Worm (Caenorhabditis elegans) whole organism, L3 larva: ENCODE data around the gene B0198.2.

Experiments
- ZK546.5 ChIP-seq: sonication (generic microtip); optimal IDR thresholded peaks from 2 replicates; lab custom pipeline; 2017; ENCODE audit warnings: missing biosample characterization, missing genetic modification characterization
- ama-1 ChIP-seq: fragments of 150-350 bp; optimal IDR thresholded peaks from 2 replicates; lab custom pipeline; 2018
- ceh-16 ChIP-seq: sonication (generic microtip); optimal IDR thresholded peaks from 2 replicates; lab custom pipeline; 2017; ENCODE audit warnings: missing biosample characterization, missing genetic modification characterization
- ceh-28 ChIP-seq: fragments of 150-350 bp; optimal IDR thresholded peaks from 2 replicates; lab custom pipeline; 2014; ENCODE audit warnings: missing biosample characterization, missing genetic modification reagents, missing genetic modification characterization
- ceh-9 ChIP-seq: sonication (generic microtip); optimal IDR thresholded peaks from 2 replicates; lab custom pipeline; 2018; ENCODE audit warnings: missing biosample characterization, missing genetic modification characterization
- daf-12 ChIP-seq: fragments of 150-350 bp; optimal IDR thresholded peaks from 2 replicates; lab custom pipeline; 2014; ENCODE audit warnings: missing biosample characterization, missing genetic modification reagents, missing genetic modification characterization
- egl-27 ChIP-seq: sonication (generic microtip); optimal IDR thresholded peaks from 4 replicates; lab custom pipeline; 2017; ENCODE audit warnings: missing biosample characterization, missing genetic modification reagents, missing genetic modification characterization
- egl-5 ChIP-seq: fragments of 150-350 bp; optimal IDR thresholded peaks from 2 replicates; lab custom pipeline; 2017; ENCODE audit warnings: missing biosample characterization, missing genetic modification reagents, missing genetic modification characterization, inconsistent platforms
- elt-2 ChIP-seq: sonication (generic microtip); optimal IDR thresholded peaks from 2 replicates; lab custom pipeline; 2016; ENCODE audit warnings: missing genetic modification reagents, mild to moderate bottlenecking, missing genetic modification characterization, missing compliant biosample characterization
- elt-3 ChIP-seq, 3 experiments: fragments of 150-350 bp in 1 of 3; sonication (generic microtip) in 2 of 3; optimal IDR thresholded peaks; 2 replicates in 2 of 3; 4 replicates in 1 of 3; lab custom pipeline; 2014 to 2017; ENCODE audit warnings: missing biosample characterization in 3 of 3, missing genetic modification characterization in 3 of 3
- eor-1 ChIP-seq, 2 experiments: fragments of 150-350 bp; optimal IDR thresholded peaks; 2 replicates each; lab custom pipeline; 2014 to 2018; ENCODE audit warnings: missing biosample characterization in 2 of 2, missing genetic modification characterization in 2 of 2
- fkh-10 ChIP-seq: sonication (generic microtip); optimal IDR thresholded peaks from 2 replicates; lab custom pipeline; 2017; ENCODE audit warnings: missing biosample characterization, missing genetic modification reagents, missing genetic modification characterization
- fos-1 ChIP-seq: fragments of 150-350 bp; optimal IDR thresholded peaks from 2 replicates; lab custom pipeline; 2014; ENCODE audit warnings: missing biosample characterization, missing genetic modification characterization
- hmg-11 ChIP-seq: sonication (generic microtip); optimal IDR thresholded peaks from 2 replicates; lab custom pipeline; 2016; ENCODE audit warnings: missing genetic modification characterization, missing compliant biosample characterization
- jun-1 ChIP-seq: fragments of 150-350 bp; optimal IDR thresholded peaks from 2 replicates; lab custom pipeline; 2014; ENCODE audit warnings: missing biosample characterization, missing genetic modification reagents, missing genetic modification characterization
- lin-15B ChIP-seq: fragments of 150-350 bp; optimal IDR thresholded peaks from 2 replicates; lab custom pipeline; 2014; ENCODE audit warnings: missing biosample characterization, missing genetic modification characterization
- lin-39 ChIP-seq: fragments of 150-350 bp; optimal IDR thresholded peaks from 2 replicates; lab custom pipeline; 2018; ENCODE audit warnings: missing biosample characterization, missing genetic modification reagents, missing genetic modification characterization
- lsy-12 ChIP-seq: sonication (generic microtip); optimal IDR thresholded peaks from 2 replicates; lab custom pipeline; 2016; ENCODE audit warnings: mild to moderate bottlenecking, missing genetic modification characterization, missing compliant biosample characterization
- mdl-1 ChIP-seq: fragments of 150-350 bp; optimal IDR thresholded peaks from 2 replicates; lab custom pipeline; 2014; ENCODE audit warnings: missing biosample characterization, missing genetic modification characterization
- nfya-1 ChIP-seq: sonication (generic microtip); optimal IDR thresholded peaks from 2 replicates; lab custom pipeline; 2017; ENCODE audit warnings: missing genetic modification characterization, mild to moderate bottlenecking, missing compliant biosample characterization, antibody characterized with exemption, moderate library complexity; ENCODE audit not compliant: insufficient read depth
- nhr-11 ChIP-seq: fragments of 150-350 bp; optimal IDR thresholded peaks from 2 replicates; lab custom pipeline; 2014; ENCODE audit warnings: missing biosample characterization, missing genetic modification characterization
- nhr-12 ChIP-seq: fragments of 150-350 bp; optimal IDR thresholded peaks from 2 replicates; lab custom pipeline; 2014; ENCODE audit warnings: missing biosample characterization, missing genetic modification characterization
- nhr-23 ChIP-seq: fragments of 150-350 bp; optimal IDR thresholded peaks from 2 replicates; lab custom pipeline; 2014; ENCODE audit warnings: missing biosample characterization, missing genetic modification reagents, missing genetic modification characterization
- nhr-237 ChIP-seq: fragments of 150-350 bp; optimal IDR thresholded peaks from 2 replicates; lab custom pipeline; 2014; ENCODE audit warnings: missing biosample characterization, missing genetic modification characterization
- nhr-25 ChIP-seq: sonication (generic microtip); optimal IDR thresholded peaks from 2 replicates; lab custom pipeline; 2017; ENCODE audit warnings: missing biosample characterization, missing genetic modification characterization
- nhr-43 ChIP-seq: sonication (generic microtip); optimal IDR thresholded peaks from 2 replicates; lab custom pipeline; 2016; ENCODE audit warnings: mild to moderate bottlenecking, missing genetic modification characterization, missing compliant biosample characterization; ENCODE audit not compliant: poor library complexity, severe bottlenecking
- nhr-67 ChIP-seq: fragments of 150-350 bp; optimal IDR thresholded peaks from 2 replicates; lab custom pipeline; 2014; ENCODE audit warnings: missing biosample characterization, missing genetic modification characterization
- nhr-76 ChIP-seq: fragments of 150-350 bp; sonication (generic microtip); optimal IDR thresholded peaks from 5 replicates; lab custom pipeline; 2014; ENCODE audit warnings: missing biosample characterization, missing genetic modification characterization
- pha-4 ChIP-seq: fragments of 150-350 bp; optimal IDR thresholded peaks from 2 replicates; lab custom pipeline; 2014; ENCODE audit warnings: missing biosample characterization, missing genetic modification reagents, missing genetic modification characterization
- pqm-1 ChIP-seq: fragments of 150-350 bp; optimal IDR thresholded peaks from 2 replicates; lab custom pipeline; 2017; ENCODE audit warnings: missing biosample characterization, missing genetic modification characterization, inconsistent platforms
- sea-2 ChIP-seq: fragments of 150-350 bp; sonication (generic microtip); optimal IDR thresholded peaks from 4 replicates; lab custom pipeline; 2014; ENCODE audit warnings: missing biosample characterization, missing genetic modification reagents, missing genetic modification characterization
- skn-1 ChIP-seq: fragments of 150-350 bp; optimal IDR thresholded peaks from 2 replicates; lab custom pipeline; 2014; ENCODE audit warnings: missing biosample characterization, missing genetic modification characterization
- snpc-4 ChIP-seq: fragments of 150-350 bp; optimal IDR thresholded peaks from 2 replicates; lab custom pipeline; 2014; ENCODE audit warnings: missing biosample characterization, missing genetic modification characterization
- tbx-2 ChIP-seq: sonication (generic microtip); optimal IDR thresholded peaks from 2 replicates; lab custom pipeline; 2016; ENCODE audit warnings: mild to moderate bottlenecking, missing genetic modification characterization, missing compliant biosample characterization
- unc-62 ChIP-seq: fragments of 150-350 bp; sonication (generic microtip); optimal IDR thresholded peaks from 4 replicates; lab custom pipeline; 2014; ENCODE audit warnings: missing biosample characterization, missing genetic modification reagents, missing genetic modification characterization
- zag-1 ChIP-seq: fragments of 150-350 bp; optimal IDR thresholded peaks from 2 replicates; lab custom pipeline; 2014; ENCODE audit warnings: missing biosample characterization, missing genetic modification characterization
- ztf-4 ChIP-seq: fragments of 150-350 bp; optimal IDR thresholded peaks from 2 replicates; lab custom pipeline; 2014; ENCODE audit warnings: missing biosample characterization, missing genetic modification characterization

The B0198.2 gene

ce11 chrX:12003969-12004368 lies 21.6 kb upstream of the B0198.2 start:
- TF ChIP-seq egl-27 (no peak), fos-1 (tag; lab: Kevin White, UChicago) (no peak), elt-2 (tag; lab: Kevin White, UChicago) (peak; percentile 35), snpc-4 (no peak), pqm-1 (peak; percentile 2), nfya-1 (tag; lab: Kevin White, UChicago) (no peak), fkh-10 (no peak), ceh-9 (no peak)

DNA sequence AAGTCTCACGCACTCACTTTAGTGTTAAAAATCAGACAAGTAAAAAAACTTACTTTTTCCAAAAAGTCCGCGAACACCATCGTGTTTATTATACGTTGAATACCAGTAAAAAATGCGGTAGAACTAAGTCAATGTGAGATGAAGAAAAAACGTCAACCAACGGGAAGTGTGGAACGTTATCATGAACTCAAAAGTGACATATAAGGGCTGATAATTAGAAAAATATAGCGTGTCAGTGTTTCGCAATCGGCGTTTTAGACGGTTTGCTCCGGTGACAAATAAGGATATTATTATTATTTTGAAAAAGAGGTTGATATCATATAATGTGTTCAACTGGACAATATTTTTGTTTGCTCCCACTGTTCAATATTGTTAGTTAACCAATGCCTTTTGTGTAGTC lies 20.6 kb upstream of the B0198.2 start:
- no peak for TF ChIP-seq nfya-1 (tag; lab: Kevin White, UChicago)
- TF ChIP-seq lin-39 (tag; lab: Kevin White, UChicago): no peak
- TF ChIP-seq jun-1 (tag; lab: Kevin White, UChicago): peak; percentile 1
- peak; percentile 70 for TF ChIP-seq elt-2 (tag; lab: Kevin White, UChicago)
- TF ChIP-seq ZK546.5 (tag; lab: Kevin White, UChicago): no peak
- TF ChIP-seq pqm-1: peak; percentile 40
- no peak for TF ChIP-seq ama-1 (lab: Kevin White, UChicago)
- TF ChIP-seq nhr-12 (tag; lab: Kevin White, UChicago): no peak
- no peak for TF ChIP-seq nhr-237 (tag; lab: Kevin White, UChicago)
- TF ChIP-seq, all 47 proteins: peak for 3

DNA sequence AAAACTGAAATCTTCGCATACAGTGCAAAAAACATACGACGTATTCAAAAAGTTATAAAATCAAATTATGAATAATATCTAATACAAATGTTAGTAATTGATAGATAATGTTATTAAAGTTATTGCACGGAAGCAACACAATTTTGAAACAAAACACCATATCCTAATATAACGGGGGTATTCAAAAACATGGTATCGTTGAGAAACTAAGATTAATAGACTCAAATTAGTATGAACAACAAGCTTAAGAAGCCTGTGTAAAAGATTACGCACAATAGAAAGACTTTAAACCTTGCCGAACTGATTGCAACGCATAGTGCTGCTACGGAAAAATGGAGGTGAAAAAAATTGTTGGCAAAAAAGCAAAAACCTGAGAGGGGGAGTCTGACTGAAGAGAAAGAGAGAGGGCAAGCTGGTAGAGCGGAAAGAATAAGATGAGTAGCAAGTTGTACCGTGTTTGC lies 20.0 kb upstream of the B0198.2 start, which contains the start of gene sma-5:
sma-5 (minus strand) TSS at position 51 of the 461 bp plus-strand sequence.
- TF ChIP-seq zag-1 (no peak), elt-3 (tag; optimal IDR thresholded peaks at IDR 0.05; lab: Kevin White, UChicago) (no peak), ceh-9 (no peak), ceh-28 (tag; lab: Kevin White, UChicago) (no peak), mdl-1 (tag; lab: Kevin White, UChicago) (no peak), lin-15B (tag; lab: Kevin White, UChicago) (no peak), sea-2 (GFP tag; lab: Kevin White, UChicago) (no peak), fos-1 (tag; lab: Kevin White, UChicago) (no peak), hmg-11 (no peak), lin-39 (tag; lab: Kevin White, UChicago) (no peak), nhr-43 (tag; lab: Kevin White, UChicago) (no peak), pqm-1 (no peak), ceh-16 (no peak)
- TF ChIP-seq, all 47 proteins: peak for 0

- TF ChIP-seq snpc-4: no peak
- TF ChIP-seq elt-2 (tag; lab: Kevin White, UChicago): peak; percentile 8
- no peak for TF ChIP-seq unc-62 (GFP tag; lab: Kevin White, UChicago)
Measured at ce11 chrX:12006470-12006869, 19.1 kb upstream of the B0198.2 start.

DNA sequence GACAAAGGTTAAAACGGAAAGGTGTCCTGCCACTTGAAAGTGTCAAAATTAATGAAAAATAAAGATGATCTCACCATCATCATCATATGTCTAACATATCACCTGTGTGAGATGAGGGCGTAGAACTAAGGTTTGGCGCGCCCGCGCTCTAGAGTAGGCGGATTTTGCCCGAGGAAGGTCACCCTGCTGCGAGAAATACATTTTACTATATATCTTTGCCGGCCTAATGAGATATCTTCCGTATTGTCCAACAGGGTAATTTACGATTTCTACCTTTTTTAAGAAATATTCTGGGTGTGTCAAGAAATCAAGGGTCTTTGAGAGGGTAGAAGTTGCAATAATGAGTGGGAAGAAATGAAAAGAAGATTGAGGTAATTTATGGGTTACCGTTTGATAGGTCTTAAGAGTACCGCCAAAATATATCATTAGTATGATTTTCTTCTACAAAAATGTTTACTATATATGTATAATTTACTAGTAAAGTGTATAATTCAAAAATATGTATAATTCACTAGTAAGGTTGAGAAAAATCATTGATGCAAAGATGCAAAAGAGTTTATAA lies 17.6 kb upstream of the B0198.2 start:
- TF ChIP-seq nhr-237 (tag; lab: Kevin White, UChicago) (no peak), nhr-25 (tag; lab: Kevin White, UChicago) (peak; percentile 29)
- TF ChIP-seq, all 47 proteins: peak for 1

ce11 chrX:12017908-12018479 lies 7.5 kb upstream of the B0198.2 start, which contains the start of the genes nmat-1 and ucr-2.1:
TSS of gene nmat-1 (minus strand) at chrX:12018043.
TSS of gene ucr-2.1 (plus strand) at chrX:12018429.
- TF ChIP-seq lsy-12 (no peak), snpc-4 (peak; percentile 82), egl-27 (no peak), hmg-11 (peak; percentile 90), pha-4 (tag; lab: Kevin White, UChicago) (peak; percentile 92), elt-2 (tag; lab: Kevin White, UChicago) (peak; percentile 83), nhr-25 (tag; lab: Kevin White, UChicago) (peak; percentile 93), nhr-43 (tag; lab: Kevin White, UChicago) (peak; percentile 69), jun-1 (tag; lab: Kevin White, UChicago) (peak; percentile 42), tbx-2 (tag; lab: Kevin White, UChicago) (peak; percentile 41), fos-1 (tag; lab: Kevin White, UChicago) (no peak), lin-39 (tag; lab: Kevin White, UChicago) (peak; percentile 83), nfya-1 (tag; lab: Kevin White, UChicago) (peak; percentile 71), nhr-76 (tag; lab: Kevin White, UChicago) (no peak), ztf-4 (tag; lab: Kevin White, UChicago) (no peak), eor-1 (tag; optimal IDR thresholded peaks at IDR 0.05; lab: Kevin White, UChicago) (no peak), daf-12 (tag; lab: Kevin White, UChicago) (no peak), nhr-11 (no peak), lin-15B (tag; lab: Kevin White, UChicago) (peak; percentile 83), nhr-237 (tag; lab: Kevin White, UChicago) (no peak), nhr-23 (peak; percentile 73), sea-2 (GFP tag; lab: Kevin White, UChicago) (no peak), skn-1 (tag; lab: Kevin White, UChicago) (peak; percentile 44), ceh-16 (no peak), nhr-67 (tag; lab: Kevin White, UChicago) (no peak), ceh-9 (no peak), pqm-1 (peak; percentile 68), fkh-10 (peak; percentile 6), egl-5 (tag; lab: Kevin White, UChicago) (peak; percentile 85), nhr-12 (tag; lab: Kevin White, UChicago) (no peak)
